Worm (Caenorhabditis elegans): ENCODE results near the gene C03A7.13.

- no peak for TF ChIP-seq nfyb-1 (GFP tag; IDR thresholded peaks at IDR 0.05)
- TF ChIP-seq ztf-28 (GFP tag; IDR thresholded peaks at IDR 0.05), result no peak
- TF ChIP-seq F37B4.10 (GFP tag; IDR thresholded peaks at IDR 0.05), result no peak
- no peak for TF ChIP-seq lin-35 (GFP tag; optimal IDR thresholded peaks at IDR 0.05)
- no peak for TF ChIP-seq egrh-3 (GFP tag; IDR thresholded peaks at IDR 0.05)
- TF ChIP-seq rpc-1 (optimal IDR thresholded peaks at IDR 0.05), result no peak
- no peak for TF ChIP-seq rpc-1 (tag; optimal IDR thresholded peaks at IDR 0.05)
- no peak for TF ChIP-seq pha-4 (tag; optimal IDR thresholded peaks at IDR 0.05)
- no peak for TF ChIP-seq madf-3 (GFP tag; IDR thresholded peaks at IDR 0.05)
- no peak for TF ChIP-seq ztf-18 (tag; optimal IDR thresholded peaks at IDR 0.05)
- no peak for TF ChIP-seq F22D6.2 (tag; optimal IDR thresholded peaks at IDR 0.05)
Measured at ce11 chrV:5177209-5177608, 15.1 kb downstream of the C03A7.13 start, which contains the start of gene ugt-51.

All from whole organism, young adult.